Worm (Caenorhabditis elegans) whole organism, L2 larva: ENCODE data around the gene T09A5.4.

Experiments
- R02D3.7 ChIP-seq: fragments of 150-350 bp; optimal IDR thresholded peaks from 2 replicates; lab custom pipeline; 2014; ENCODE audit warnings: missing biosample characterization, missing genetic modification characterization
- ZK546.5 ChIP-seq: sonication (generic microtip); optimal IDR thresholded peaks from 2 replicates; lab custom pipeline; 2017; ENCODE audit warnings: missing biosample characterization, missing genetic modification characterization
- ceh-82 ChIP-seq: fragments of 150-350 bp; optimal IDR thresholded peaks from 2 replicates; lab custom pipeline; 2014; ENCODE audit warnings: missing biosample characterization, missing genetic modification characterization
- elt-3 ChIP-seq: sonication (generic microtip); optimal IDR thresholded peaks from 2 replicates; lab custom pipeline; 2017; ENCODE audit warnings: missing biosample characterization, missing genetic modification characterization
- fos-1 ChIP-seq: fragments of 150-350 bp; optimal IDR thresholded peaks from 2 replicates; lab custom pipeline; 2014; ENCODE audit warnings: missing biosample characterization, missing genetic modification characterization
- nhr-10 ChIP-seq: sonication (generic microtip); optimal IDR thresholded peaks from 2 replicates; lab custom pipeline; 2017; ENCODE audit warnings: missing biosample characterization, missing genetic modification characterization
- nhr-11 ChIP-seq: fragments of 150-350 bp; optimal IDR thresholded peaks from 2 replicates; lab custom pipeline; 2014; ENCODE audit warnings: missing biosample characterization, missing genetic modification characterization
- nhr-12 ChIP-seq: fragments of 150-350 bp; optimal IDR thresholded peaks from 2 replicates; lab custom pipeline; 2014; ENCODE audit warnings: missing biosample characterization, missing genetic modification characterization
- nhr-77 ChIP-seq: fragments of 150-350 bp; optimal IDR thresholded peaks from 2 replicates; lab custom pipeline; 2014; ENCODE audit warnings: missing biosample characterization, missing genetic modification characterization
- snpc-4 ChIP-seq: fragments of 150-350 bp; optimal IDR thresholded peaks from 2 replicates; lab custom pipeline; 2014; ENCODE audit warnings: missing biosample characterization, missing genetic modification characterization
- unc-62 ChIP-seq: fragments of 150-350 bp; optimal IDR thresholded peaks from 2 replicates; lab custom pipeline; 2014; ENCODE audit warnings: missing biosample characterization, missing genetic modification reagents, missing genetic modification characterization
- ztf-11 ChIP-seq: sonication (generic microtip); optimal IDR thresholded peaks from 2 replicates; lab custom pipeline; 2017; ENCODE audit warnings: missing biosample characterization, missing genetic modification characterization
- ztf-4 ChIP-seq: fragments of 150-350 bp; optimal IDR thresholded peaks from 2 replicates; lab custom pipeline; 2014; ENCODE audit warnings: missing biosample characterization, missing genetic modification characterization

ce11 chrII:7887295-7887694, 41.3 kb downstream of the T09A5.4 start:
- no peak for TF ChIP-seq nhr-11
- no peak for TF ChIP-seq snpc-4 (tag; lab: Kevin White, UChicago)
- TF ChIP-seq R02D3.7 (tag; lab: Kevin White, UChicago), result no peak
- TF ChIP-seq ceh-82 (tag; lab: Kevin White, UChicago), result no peak
- TF ChIP-seq nhr-10 (tag; lab: Kevin White, UChicago), result no peak
- TF ChIP-seq ztf-4 (tag; lab: Kevin White, UChicago), result peak; percentile 75
- no peak for TF ChIP-seq unc-62
- TF ChIP-seq elt-3 (tag; lab: Kevin White, UChicago), result no peak
- peak; percentile 58 for TF ChIP-seq fos-1 (tag; lab: Kevin White, UChicago)
- no peak for TF ChIP-seq nhr-77
- no peak for TF ChIP-seq ztf-11
- no peak for TF ChIP-seq nhr-12 (tag; lab: Kevin White, UChicago)
- TF ChIP-seq ZK546.5 (tag; lab: Kevin White, UChicago), result no peak
